Worm (Caenorhabditis elegans): ENCODE data around the gene nhr-91.

ce11 chrX:15300002-15300401, 9.2 kb upstream of the nhr-91 start:
- TF ChIP-seq ama-1 (optimal IDR thresholded peaks at IDR 0.05) (no peak), tbx-37 (GFP tag; conservative IDR thresholded peaks at IDR 0.05) (no peak), hmbx-1 (tag; optimal IDR thresholded peaks at IDR 0.05) (no peak)

All from whole organism, early embryonic.